Fruit fly (Drosophila melanogaster): Measurements from ENCODE around the gene CG10481.
A peak's percentile ranks its signal among the peaks of the same experiment; 100 is the strongest.

The CG10481 gene

DNA sequence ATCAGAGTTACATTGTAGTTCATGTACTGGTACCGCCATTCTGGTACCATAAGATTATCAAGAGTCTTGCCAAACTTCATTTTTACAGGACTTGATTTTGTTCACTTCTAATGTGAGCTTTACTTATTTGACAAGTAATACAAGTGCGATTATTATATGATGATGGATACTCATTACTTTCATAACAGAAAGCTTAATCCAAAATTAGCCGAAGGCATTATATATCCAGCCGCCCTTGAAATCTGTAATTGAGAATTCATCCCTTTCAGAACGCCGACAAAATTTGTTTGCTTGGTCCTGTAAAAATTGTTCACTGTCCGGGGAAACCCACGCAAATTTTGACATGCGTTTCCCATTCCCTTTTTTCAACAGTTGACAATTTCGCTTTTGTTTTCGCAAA, at the start of gene CG10481:
Gene CG10481, minus strand, starts transcription at position 101 of the 400 bp plus-strand sequence.
- TF ChIP-seq toe (GFP tag; optimal IDR thresholded peaks at IDR 0.05) = no peak
- TF ChIP-seq CG1620 (GFP tag; optimal IDR thresholded peaks at IDR 0.05) = no peak
- TF ChIP-seq cnc (optimal IDR thresholded peaks at IDR 0.05) = no peak
- no peak for TF ChIP-seq CG7101 (tag; optimal IDR thresholded peaks at IDR 0.05)
- no peak for TF ChIP-seq pad (GFP tag; optimal IDR thresholded peaks at IDR 0.05)
- no peak for TF ChIP-seq tj (GFP tag; optimal IDR thresholded peaks at IDR 0.05)
- TF ChIP-seq CG5204 (GFP tag; optimal IDR thresholded peaks at IDR 0.05) = no peak
- TF ChIP-seq kay (GFP tag; ENCODE audit: borderline replicate concordance) = no peak
- TF ChIP-seq cic (GFP tag; optimal IDR thresholded peaks at IDR 0.05) = no peak
- no peak for TF ChIP-seq Crg-1 (GFP tag; optimal IDR thresholded peaks at IDR 0.05)
- TF ChIP-seq ovo (GFP tag; optimal IDR thresholded peaks at IDR 0.05) = no peak

DNA sequence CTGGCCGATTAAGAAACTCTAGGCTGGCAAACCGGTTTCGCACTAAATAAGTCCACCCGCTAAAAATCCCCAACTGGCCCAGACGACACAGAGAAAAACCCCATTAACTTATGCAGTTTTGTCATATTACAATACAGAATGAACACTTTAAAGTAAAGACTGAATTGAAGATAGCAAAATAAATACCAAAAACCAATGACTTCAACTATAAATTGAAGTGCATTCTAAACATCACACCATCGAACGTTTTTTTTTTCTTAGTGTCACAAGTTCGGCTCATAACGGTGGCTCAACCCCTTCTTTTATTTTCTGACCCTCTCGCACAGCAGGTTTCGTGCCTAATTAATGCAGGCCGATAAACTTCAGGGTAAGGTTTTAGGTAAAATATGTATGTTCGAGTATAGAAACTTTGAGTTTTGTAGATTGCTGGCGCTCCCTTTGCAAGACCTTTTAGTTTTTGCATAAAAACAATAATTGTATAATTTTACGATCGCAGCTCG, 49.1 kb upstream of the CG10481 start:
- no peak for TF ChIP-seq tj (GFP tag; optimal IDR thresholded peaks at IDR 0.05)

DNA sequence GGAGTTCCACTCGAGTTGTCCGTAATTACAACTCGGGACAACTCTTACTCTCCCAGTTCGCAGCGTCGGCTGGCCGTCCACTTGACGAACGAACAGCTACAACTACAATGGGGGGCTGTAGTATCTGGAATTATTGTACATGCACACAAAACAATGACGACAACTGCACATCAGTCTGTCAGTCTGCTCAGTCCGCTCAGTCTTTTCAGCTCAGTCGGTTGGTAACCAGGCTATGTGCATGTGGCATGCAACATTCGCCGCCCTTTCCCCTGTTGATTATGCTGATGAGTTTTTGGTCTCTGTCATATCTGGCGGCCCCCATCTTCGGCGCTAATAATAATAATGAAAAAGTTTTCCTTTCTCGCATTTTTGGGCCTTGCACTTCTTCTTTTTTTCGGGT, 47.7 kb upstream of the CG10481 start:
- TF ChIP-seq tj (GFP tag; optimal IDR thresholded peaks at IDR 0.05) (no peak), kay (GFP tag; ENCODE audit: borderline replicate concordance) (no peak), CG7045 (GFP tag; optimal IDR thresholded peaks at IDR 0.05) (no peak), toe (GFP tag; optimal IDR thresholded peaks at IDR 0.05) (no peak), pad (GFP tag; optimal IDR thresholded peaks at IDR 0.05) (no peak), ovo (GFP tag; optimal IDR thresholded peaks at IDR 0.05) (no peak), CG7101 (tag; optimal IDR thresholded peaks at IDR 0.05) (no peak), Hr96 (GFP tag; optimal IDR thresholded peaks at IDR 0.05) (no peak), CG33017 (tag; optimal IDR thresholded peaks at IDR 0.05) (no peak), CG1620 (GFP tag; optimal IDR thresholded peaks at IDR 0.05) (no peak), CG5204 (GFP tag; optimal IDR thresholded peaks at IDR 0.05) (no peak), cnc (optimal IDR thresholded peaks at IDR 0.05) (no peak), CG12768 (GFP tag; optimal IDR thresholded peaks at IDR 0.05) (no peak), Clk (GFP tag; optimal IDR thresholded peaks at IDR 0.05) (no peak)

DNA sequence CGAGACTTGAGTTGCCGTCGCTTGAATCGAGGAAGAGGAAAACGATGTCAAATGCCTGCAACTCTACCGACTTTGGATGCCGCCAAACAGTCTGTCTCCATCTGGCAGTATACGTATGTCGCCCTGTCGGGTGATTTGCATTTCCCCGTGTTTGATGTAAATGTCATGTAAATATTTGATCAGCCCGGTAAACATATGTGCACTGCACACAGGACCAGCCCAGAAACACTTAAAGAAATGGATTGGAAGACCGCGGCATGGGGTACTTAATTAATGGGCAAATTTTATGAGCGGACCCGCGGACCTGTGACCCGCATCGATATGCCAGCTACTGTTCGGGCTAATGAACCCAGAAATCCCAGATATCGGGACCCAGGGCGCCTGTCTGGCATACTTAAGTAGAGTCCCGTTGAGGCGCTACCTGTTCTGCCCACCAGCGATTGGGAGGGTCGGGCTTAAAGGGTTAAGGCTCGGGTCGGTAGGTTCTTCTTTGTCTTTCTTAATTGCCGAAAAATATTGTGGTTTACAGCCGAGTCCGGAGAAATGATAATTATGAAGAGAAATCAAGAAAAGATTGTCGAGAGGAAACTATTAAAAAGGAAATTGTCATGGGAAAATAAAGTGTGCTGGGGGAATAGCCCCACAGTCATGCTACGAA, 45.6 kb upstream of the CG10481 start:
- TF ChIP-seq ovo (GFP tag; optimal IDR thresholded peaks at IDR 0.05) = no peak

DNA sequence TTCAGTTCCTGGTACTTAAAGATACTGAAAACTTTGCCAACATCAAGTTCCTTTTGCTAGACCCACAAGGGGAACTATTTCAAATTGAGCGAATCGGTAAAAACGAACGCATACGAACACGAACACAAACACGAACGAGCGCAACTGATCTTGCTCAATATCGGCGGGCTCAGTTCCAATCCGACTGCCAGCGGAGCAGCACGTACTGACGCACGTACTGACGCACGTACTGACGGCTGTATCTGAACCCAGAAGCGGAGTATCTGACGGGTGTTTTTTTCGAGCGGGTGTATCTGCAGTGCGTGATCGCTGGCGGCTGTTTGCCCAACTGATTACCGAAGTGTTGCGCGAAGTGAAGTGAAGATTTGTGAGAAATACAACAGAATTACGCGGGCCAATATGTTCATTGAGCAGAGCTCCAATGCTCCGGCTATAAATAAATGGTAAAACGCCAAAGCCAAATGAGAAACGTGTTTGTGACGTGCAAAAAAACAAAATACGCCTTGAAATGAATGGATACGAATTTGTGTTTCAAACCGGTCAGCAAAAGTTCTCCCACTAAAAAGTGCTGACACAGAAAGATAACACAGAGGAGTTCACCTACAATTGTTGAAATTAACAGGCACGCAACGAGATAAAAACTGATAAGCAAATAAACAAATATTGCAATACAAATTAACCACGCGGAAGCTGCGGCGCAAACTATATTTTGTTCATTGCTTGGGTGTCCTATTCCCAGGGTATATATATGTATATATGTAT, 42.9 kb upstream of the CG10481 start:
- peak; percentile 79 for TF ChIP-seq pad (GFP tag; optimal IDR thresholded peaks at IDR 0.05)
- TF ChIP-seq CG12768 (GFP tag; optimal IDR thresholded peaks at IDR 0.05) = no peak
- no peak for TF ChIP-seq CG7045 (GFP tag; optimal IDR thresholded peaks at IDR 0.05)
- no peak for TF ChIP-seq cnc (optimal IDR thresholded peaks at IDR 0.05)
- no peak for TF ChIP-seq CG11617 (GFP tag; optimal IDR thresholded peaks at IDR 0.05)
- no peak for TF ChIP-seq Clk (GFP tag; optimal IDR thresholded peaks at IDR 0.05)
- TF ChIP-seq bab1 (GFP tag; optimal IDR thresholded peaks at IDR 0.05) = peak; percentile 21
- TF ChIP-seq CG7101 (tag; optimal IDR thresholded peaks at IDR 0.05) = peak; percentile 21
- TF ChIP-seq ovo (GFP tag; optimal IDR thresholded peaks at IDR 0.05) = no peak
- no peak for TF ChIP-seq toe (GFP tag; optimal IDR thresholded peaks at IDR 0.05)
- TF ChIP-seq kay (GFP tag; ENCODE audit: borderline replicate concordance) = no peak
- TF ChIP-seq Hr96 (GFP tag; optimal IDR thresholded peaks at IDR 0.05) = no peak
- no peak for TF ChIP-seq CG14711 (tag; optimal IDR thresholded peaks at IDR 0.05)
- peak; percentile 93 for TF ChIP-seq tj (GFP tag; optimal IDR thresholded peaks at IDR 0.05)
- TF ChIP-seq CG1620 (GFP tag; optimal IDR thresholded peaks at IDR 0.05) = no peak
- peak; percentile 15 for TF ChIP-seq CG5204 (GFP tag; optimal IDR thresholded peaks at IDR 0.05)
- TF ChIP-seq cic (GFP tag; optimal IDR thresholded peaks at IDR 0.05) = peak; percentile 26
- peak; percentile 17 for TF ChIP-seq Mnt (GFP tag; optimal IDR thresholded peaks at IDR 0.05)
- TF ChIP-seq CG33017 (tag; optimal IDR thresholded peaks at IDR 0.05) = no peak
- TF ChIP-seq Crg-1 (GFP tag; optimal IDR thresholded peaks at IDR 0.05) = no peak

DNA sequence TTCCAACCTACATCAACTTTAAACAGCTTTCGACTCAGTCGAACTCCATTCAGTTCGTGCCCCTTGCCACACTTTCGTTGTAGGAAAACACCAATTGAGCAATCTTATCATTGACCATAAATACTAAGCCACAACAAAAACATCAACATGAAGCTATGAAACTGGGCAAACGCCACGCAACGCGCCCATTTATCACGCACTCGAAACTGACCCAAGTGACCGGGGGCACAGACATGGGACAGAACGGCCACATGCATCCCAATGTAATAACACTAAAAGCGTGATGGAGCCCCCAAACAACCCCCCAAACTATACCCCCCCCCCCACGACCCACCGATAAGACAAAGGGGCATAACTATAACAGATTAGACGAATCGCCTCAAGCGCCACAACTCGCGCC, 40.2 kb upstream of the CG10481 start:
- TF ChIP-seq bab1 (GFP tag; optimal IDR thresholded peaks at IDR 0.05) (no peak), CG33017 (tag; optimal IDR thresholded peaks at IDR 0.05) (no peak), toe (GFP tag; optimal IDR thresholded peaks at IDR 0.05) (no peak), Clk (GFP tag; optimal IDR thresholded peaks at IDR 0.05) (no peak), tj (GFP tag; optimal IDR thresholded peaks at IDR 0.05) (no peak), Mnt (GFP tag; optimal IDR thresholded peaks at IDR 0.05) (no peak), CG11617 (GFP tag; optimal IDR thresholded peaks at IDR 0.05) (no peak), CG12768 (GFP tag; optimal IDR thresholded peaks at IDR 0.05) (no peak), Hr96 (GFP tag; optimal IDR thresholded peaks at IDR 0.05) (no peak), ovo (GFP tag; optimal IDR thresholded peaks at IDR 0.05) (no peak), CG14711 (tag; optimal IDR thresholded peaks at IDR 0.05) (no peak), pad (GFP tag; optimal IDR thresholded peaks at IDR 0.05) (no peak), cic (GFP tag; optimal IDR thresholded peaks at IDR 0.05) (no peak)
